Worm (Caenorhabditis elegans) whole organism, L1 larva: ENCODE data around the gene C08G9.1.

Source experiments
- ceh-90 ChIP-seq: sonication (generic microtip); optimal IDR thresholded peaks from 2 replicates; lab custom pipeline; 2016; ENCODE audit warnings: missing genetic modification characterization, missing compliant biosample characterization
- ces-1 ChIP-seq: fragments of 150-350 bp; optimal IDR thresholded peaks from 2 replicates; lab custom pipeline; 2014; ENCODE audit warnings: missing biosample characterization, missing genetic modification reagents, missing genetic modification characterization
- elt-2 ChIP-seq: sonication (generic microtip); optimal IDR thresholded peaks from 2 replicates; lab custom pipeline; 2016; ENCODE audit warnings: missing genetic modification characterization, mild to moderate bottlenecking, inconsistent platforms, missing compliant biosample characterization, missing genetic modification reagents
- fkh-10 ChIP-seq: sonication (generic microtip); optimal IDR thresholded peaks from 2 replicates; lab custom pipeline; 2017; ENCODE audit warnings: missing biosample characterization, missing genetic modification reagents, missing genetic modification characterization
- pax-3 ChIP-seq: fragments of 200-800 bp; sonication (Bioruptor generic); optimal IDR thresholded peaks from 2 replicates; lab custom pipeline; 2018; ENCODE audit warnings: mild to moderate bottlenecking, missing genetic modification characterization, moderate library complexity, missing compliant biosample characterization
- sptf-1 ChIP-seq: fragments of 150-350 bp; optimal IDR thresholded peaks from 2 replicates; lab custom pipeline; 2014; ENCODE audit warnings: missing biosample characterization, missing genetic modification characterization
- ztf-11 ChIP-seq, 2 experiments: sonication (generic microtip); optimal IDR thresholded peaks; 2 replicates each; lab custom pipeline; 2016 to 2017; ENCODE audit warnings: missing genetic modification characterization in 2 of 2, missing biosample characterization in 1 of 2, missing compliant biosample characterization in 1 of 2

ce11 chrIV:7663006-7663405 lies 4.4 kb downstream of the C08G9.1 start:
- TF ChIP-seq elt-2 (tag; lab: Kevin White, UChicago) = no peak
- TF ChIP-seq ztf-11 (tag; optimal IDR thresholded peaks at IDR 0.05; lab: Kevin White, UChicago) = no peak
- no peak for TF ChIP-seq ces-1 (GFP tag; lab: Kevin White, UChicago)
- no peak for TF ChIP-seq fkh-10 (GFP tag; lab: Kevin White, UChicago)
- TF ChIP-seq pax-3 (tag; lab: Kevin White, UChicago) = no peak
- TF ChIP-seq ceh-90 (tag; lab: Kevin White, UChicago) = no peak
- TF ChIP-seq sptf-1 (tag; lab: Kevin White, UChicago) = no peak
